Fruit fly (Drosophila melanogaster) whole organism, adult: ENCODE results near the gene Cht7.
A peak's percentile ranks its signal among the peaks of the same experiment; 100 is the strongest.

Experiments
- CG11617 ChIP-seq: fragments of 200-800 bp; sonication (Bioruptor generic); optimal IDR thresholded peaks from 2 replicates; lab custom pipeline; 2017; ENCODE audit warnings: mild to moderate bottlenecking, missing biosample characterization, missing genetic modification reagents, missing genetic modification characterization
- CG12768 ChIP-seq: fragments of 200-800 bp; sonication (Bioruptor generic); optimal IDR thresholded peaks from 2 replicates; lab custom pipeline; 2017; ENCODE audit warnings: missing biosample characterization, missing genetic modification characterization, mild to moderate bottlenecking, moderate library complexity, missing genetic modification reagents
- CG14711 ChIP-seq: fragments of 200-800 bp; sonication (Bioruptor generic); optimal IDR thresholded peaks from 2 replicates; lab custom pipeline; 2018; ENCODE audit warnings: missing biosample characterization, mild to moderate bottlenecking, missing genetic modification characterization, moderate library complexity
- CG1620 ChIP-seq: fragments of 200-800 bp; sonication (Bioruptor generic); optimal IDR thresholded peaks from 2 replicates; lab custom pipeline; 2016; ENCODE audit warnings: missing biosample characterization, missing genetic modification characterization
- CG33017 ChIP-seq: fragments of 200-800 bp; sonication (Bioruptor generic); optimal IDR thresholded peaks from 2 replicates; lab custom pipeline; 2018; ENCODE audit warnings: missing biosample characterization, mild to moderate bottlenecking, missing genetic modification characterization, moderate library complexity
- CG5204 ChIP-seq: fragments of 200-800 bp; sonication (Bioruptor generic); optimal IDR thresholded peaks from 2 replicates; lab custom pipeline; 2016; ENCODE audit warnings: missing biosample characterization, missing genetic modification characterization
- CG7045 ChIP-seq: fragments of 200-800 bp; sonication (Bioruptor generic); optimal IDR thresholded peaks from 2 replicates; lab custom pipeline; 2017; ENCODE audit warnings: missing biosample characterization, mild to moderate bottlenecking, missing genetic modification characterization
- CG7101 ChIP-seq: fragments of 200-800 bp; sonication (Bioruptor generic); optimal IDR thresholded peaks from 2 replicates; lab custom pipeline; 2018; ENCODE audit warnings: missing biosample characterization, mild to moderate bottlenecking, missing genetic modification characterization, moderate library complexity
- Clk ChIP-seq: fragments of 200-800 bp; sonication (Bioruptor generic); optimal IDR thresholded peaks from 2 replicates; lab custom pipeline; 2017; ENCODE audit warnings: missing biosample characterization, missing genetic modification characterization
- Crg-1 ChIP-seq: fragments of 200-800 bp; sonication (Bioruptor generic); optimal IDR thresholded peaks from 2 replicates; lab custom pipeline; 2016; ENCODE audit warnings: missing biosample characterization, missing genetic modification characterization
- Hr96 ChIP-seq: fragments of 200-800 bp; sonication (Bioruptor generic); optimal IDR thresholded peaks from 2 replicates; lab custom pipeline; 2016; ENCODE audit warnings: missing biosample characterization, missing genetic modification characterization
- bab1 ChIP-seq: fragments of 200-800 bp; sonication (Bioruptor generic); optimal IDR thresholded peaks from 3 replicates; lab custom pipeline; 2019; ENCODE audit warnings: missing biosample characterization, mild to moderate bottlenecking, missing genetic modification characterization, moderate library complexity
- cic ChIP-seq: fragments of 200-800 bp; sonication (Bioruptor generic); optimal IDR thresholded peaks from 2 replicates; lab custom pipeline; 2017; ENCODE audit warnings: missing biosample characterization, mild to moderate bottlenecking, missing genetic modification characterization, moderate library complexity
- cnc ChIP-seq, 2 experiments: fragments of >200 bp; optimal IDR thresholded peaks; 2 replicates each; lab custom pipeline; 2017
- kay ChIP-seq: fragments of 200-800 bp; sonication (Bioruptor generic); peaks from one replicate; lab custom pipeline; 2016; ENCODE audit warnings: missing biosample characterization, missing genetic modification characterization, borderline replicate concordance
- ovo ChIP-seq: fragments of 200-800 bp; sonication (Bioruptor generic); optimal IDR thresholded peaks from 2 replicates; lab custom pipeline; 2016; ENCODE audit warnings: missing biosample characterization, missing genetic modification characterization
- pad ChIP-seq: fragments of 200-800 bp; sonication (Bioruptor generic); optimal IDR thresholded peaks from 3 replicates; lab custom pipeline; 2017; ENCODE audit warnings: missing biosample characterization, missing genetic modification characterization, mild to moderate bottlenecking, moderate library complexity, missing genetic modification reagents
- tj ChIP-seq: fragments of 200-800 bp; sonication (Bioruptor generic); optimal IDR thresholded peaks from 3 replicates; lab custom pipeline; 2017; ENCODE audit warnings: missing biosample characterization, mild to moderate bottlenecking, missing genetic modification characterization, moderate library complexity

The Cht7 gene

DNA sequence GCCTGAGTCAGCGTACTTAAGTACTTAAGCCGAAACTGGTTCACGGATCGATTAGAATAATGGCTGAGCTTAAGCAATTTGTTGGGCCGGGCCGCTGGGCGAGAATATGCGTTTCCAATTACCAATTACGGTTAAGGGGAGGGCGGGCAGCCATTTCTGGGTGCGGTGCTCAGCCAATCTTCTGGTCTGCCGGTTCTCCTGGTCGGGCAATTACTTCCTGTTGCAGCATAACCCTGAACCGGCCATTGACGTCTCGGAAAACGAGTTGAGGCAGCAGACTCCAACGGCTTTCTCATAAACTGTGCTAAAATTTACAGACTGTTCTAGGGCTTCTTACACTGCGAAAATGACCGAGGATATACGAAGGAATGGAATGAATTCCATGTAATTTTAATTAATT lies 5.6 kb downstream of the Cht7 start:
- TF ChIP-seq CG33017 (tag; lab: Kevin White, UChicago), result no peak

DNA sequence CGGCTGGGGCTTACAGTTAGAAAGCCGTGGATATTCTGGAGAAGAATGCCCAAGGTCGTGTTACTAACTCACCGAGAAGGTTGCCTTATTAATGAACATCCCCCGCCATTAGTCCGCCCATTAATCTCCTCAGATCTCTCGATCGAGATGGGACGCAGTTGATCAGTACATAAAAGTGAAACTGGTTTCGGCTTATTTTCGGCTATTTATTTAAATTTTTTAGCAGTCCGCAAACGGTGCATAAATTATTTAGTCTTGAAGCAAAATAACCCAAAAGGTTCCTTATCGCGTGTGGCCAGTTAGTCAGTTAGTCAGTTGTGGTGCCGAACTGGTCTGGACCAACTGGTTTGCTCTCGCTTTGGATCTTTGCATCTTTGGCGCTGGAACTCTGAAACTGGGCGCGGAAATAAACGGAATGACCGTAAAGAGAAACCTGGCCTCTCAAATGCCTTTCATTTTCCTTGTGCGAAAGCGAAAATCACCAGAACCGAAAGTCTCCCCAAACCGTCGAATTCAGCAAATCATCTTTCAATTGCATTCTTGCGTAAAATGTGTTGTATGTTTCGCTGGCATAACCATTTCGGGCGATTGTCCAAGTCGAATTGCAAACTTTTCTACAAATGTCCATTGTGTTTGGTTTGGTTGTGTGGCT lies 7.9 kb downstream of the Cht7 start:
- TF ChIP-seq pad, result no peak
- TF ChIP-seq CG5204 (GFP tag; lab: Kevin White, UChicago), result no peak
- no peak for TF ChIP-seq tj (GFP tag; lab: Kevin White, UChicago)
- TF ChIP-seq ovo (GFP tag; lab: Kevin White, UChicago), result no peak

DNA sequence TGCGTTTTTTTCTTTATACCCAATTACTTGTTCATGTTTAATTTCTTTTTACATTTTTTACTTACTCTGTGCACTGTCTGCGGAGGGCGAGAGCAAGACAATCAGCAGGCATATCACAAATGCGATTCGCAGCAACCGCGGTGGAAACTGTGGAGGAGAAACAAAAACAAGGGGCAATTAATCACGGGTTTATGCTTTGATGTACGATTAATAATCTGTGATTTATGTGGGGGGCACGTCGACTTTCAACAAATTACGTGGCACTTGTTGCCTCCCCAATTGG lies 9.2 kb downstream of the Cht7 start:
- no peak for TF ChIP-seq bab1 (GFP tag; lab: Kevin White, UChicago)

DNA sequence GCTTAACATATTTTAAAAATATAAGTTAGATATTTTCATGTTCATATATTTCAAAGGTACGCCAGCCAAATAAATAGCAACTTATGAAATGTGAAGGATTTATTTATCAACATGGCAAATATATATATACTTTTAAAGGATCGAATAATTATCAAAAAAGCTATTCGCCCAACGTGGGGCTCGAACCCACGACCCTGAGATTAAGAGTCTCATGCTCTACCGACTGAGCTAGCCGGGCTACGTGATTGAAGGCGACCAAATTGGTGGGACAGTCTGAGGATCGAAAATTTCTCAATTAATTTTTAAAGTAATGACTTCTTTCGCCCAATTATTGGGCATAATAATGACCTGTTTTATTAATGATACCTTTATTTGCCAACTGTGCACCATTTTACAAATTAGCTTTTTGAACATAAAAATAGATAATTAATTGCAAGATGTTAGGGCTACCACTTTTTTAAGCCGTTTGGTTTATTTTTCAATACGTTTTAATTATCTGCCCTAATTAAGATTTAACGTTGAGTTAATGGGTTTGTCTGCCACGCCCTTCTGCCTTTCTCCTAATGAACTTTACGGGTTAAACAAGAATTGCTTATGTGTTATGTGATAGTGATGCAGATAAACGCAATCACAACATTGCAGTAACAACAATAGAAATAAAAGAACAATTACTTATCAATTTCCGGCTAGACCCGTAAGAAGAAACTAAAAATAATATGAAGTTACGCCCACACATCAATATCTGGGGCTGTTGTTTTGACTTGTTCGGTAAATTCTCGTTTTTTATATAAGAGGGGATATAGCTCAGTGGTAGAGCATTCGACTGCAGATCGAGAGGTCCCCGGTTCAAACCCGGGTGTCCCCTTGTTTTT lies 9.8 kb downstream of the Cht7 start:
- no peak for TF ChIP-seq cic (GFP tag; lab: Kevin White, UChicago)
- TF ChIP-seq kay (GFP tag; lab: Kevin White, UChicago), result peak; percentile 2
- TF ChIP-seq cnc (optimal IDR thresholded peaks at IDR 0.05; lab: Kevin White, UChicago), result no peak
- no peak for TF ChIP-seq CG14711
- TF ChIP-seq CG5204 (GFP tag; lab: Kevin White, UChicago), result no peak

DNA sequence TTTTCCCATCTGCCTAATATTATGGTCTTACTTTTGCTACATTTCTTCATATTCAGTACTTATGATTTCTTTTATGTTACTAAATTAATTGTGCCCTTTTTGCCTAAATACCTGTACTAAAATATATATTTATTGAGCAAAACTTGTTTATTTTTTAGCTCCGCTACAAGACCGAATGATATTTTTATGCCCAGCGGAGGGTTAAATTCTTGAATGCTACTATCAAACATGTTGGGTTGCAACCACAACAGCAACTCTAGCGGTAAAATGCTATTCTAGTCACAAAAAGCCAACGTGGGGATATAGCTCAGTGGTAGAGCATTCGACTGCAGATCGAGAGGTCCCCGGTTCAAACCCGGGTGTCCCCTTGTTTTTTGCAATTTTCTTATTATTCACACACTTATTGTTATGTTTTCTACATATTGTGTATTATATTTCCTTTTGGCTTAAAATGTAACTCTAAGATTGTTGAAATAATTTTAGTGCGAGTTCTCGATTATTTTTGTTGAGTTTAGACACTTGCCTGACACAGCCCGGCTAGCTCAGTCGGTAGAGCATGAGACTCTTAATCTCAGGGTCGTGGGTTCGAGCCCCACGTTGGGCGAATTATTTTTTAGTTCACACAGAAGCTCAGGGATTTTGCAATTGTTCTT lies 10.6 kb downstream of the Cht7 start:
- peak; percentile 29 for TF ChIP-seq CG7045
- peak; percentile 55 for TF ChIP-seq CG12768 (GFP tag; lab: Kevin White, UChicago)
- TF ChIP-seq CG7101 (tag; lab: Kevin White, UChicago), result peak; percentile 21
- no peak for TF ChIP-seq bab1 (GFP tag; lab: Kevin White, UChicago)

DNA sequence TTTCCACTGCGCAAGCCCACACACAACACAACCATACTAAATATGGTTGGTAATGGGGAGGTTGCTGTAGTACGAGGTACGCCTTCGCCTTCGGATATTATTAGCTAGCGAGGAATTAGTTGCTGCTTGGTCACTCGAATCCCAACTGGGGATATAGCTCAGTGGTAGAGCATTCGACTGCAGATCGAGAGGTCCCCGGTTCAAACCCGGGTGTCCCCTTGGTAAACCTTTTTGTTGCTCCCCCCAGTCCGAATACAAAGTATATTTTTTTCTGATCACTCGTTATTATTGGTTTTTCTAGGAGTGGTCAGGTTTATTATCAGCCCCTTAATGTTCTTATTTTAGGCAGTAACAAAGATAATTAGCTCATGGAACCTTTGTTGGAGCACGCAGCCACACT lies 11.2 kb downstream of the Cht7 start:
- TF ChIP-seq CG12768 (GFP tag; lab: Kevin White, UChicago) (no peak), CG7101 (tag; lab: Kevin White, UChicago) (no peak), CG1620 (GFP tag; lab: Kevin White, UChicago) (no peak), CG11617 (no peak)

DNA sequence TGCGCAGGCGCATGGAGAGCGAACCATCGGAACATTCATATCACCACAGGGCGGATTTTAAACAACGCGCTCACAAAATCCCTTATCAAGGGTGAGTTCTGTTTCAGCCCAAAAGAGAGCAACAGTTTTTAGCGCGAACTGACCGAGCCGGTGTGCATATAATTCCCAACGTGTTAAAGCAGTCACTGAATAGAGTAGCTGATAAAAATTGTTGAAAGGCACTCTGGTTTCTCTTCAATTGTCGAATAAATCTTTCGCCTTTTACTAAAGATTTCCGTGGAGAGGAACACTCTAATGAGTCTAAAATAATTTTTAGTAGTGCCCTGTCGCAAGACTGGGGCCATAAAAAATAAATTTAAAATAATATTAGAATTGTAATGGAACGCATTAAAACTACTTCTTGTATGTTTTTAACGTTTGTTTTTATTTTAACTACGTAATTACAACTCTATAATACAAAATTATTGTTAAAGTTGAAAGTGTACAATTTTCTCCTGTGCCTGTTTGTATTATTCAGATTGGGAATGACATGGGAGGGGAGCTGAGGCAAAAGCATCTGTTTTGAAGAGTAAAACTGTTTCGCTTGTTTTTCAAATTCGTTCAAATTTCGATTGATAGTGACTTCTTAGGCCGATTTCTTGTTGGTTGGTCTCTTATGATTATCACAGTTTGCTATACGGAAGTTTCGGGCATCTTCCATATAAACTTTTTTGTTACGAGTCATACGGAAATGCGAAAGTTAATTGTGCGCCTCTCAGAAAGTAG lies 16.0 kb downstream of the Cht7 start:
- peak; percentile 25 for TF ChIP-seq pad
- no peak for TF ChIP-seq CG33017 (tag; lab: Kevin White, UChicago)
- no peak for TF ChIP-seq CG5204 (GFP tag; lab: Kevin White, UChicago)
- TF ChIP-seq CG12768 (GFP tag; lab: Kevin White, UChicago), result no peak
- TF ChIP-seq cic (GFP tag; lab: Kevin White, UChicago), result no peak
- no peak for TF ChIP-seq kay (GFP tag; lab: Kevin White, UChicago)
- TF ChIP-seq CG14711, result peak; percentile 21
- TF ChIP-seq tj (GFP tag; lab: Kevin White, UChicago), result no peak
- peak; percentile 44 for TF ChIP-seq CG7101 (tag; lab: Kevin White, UChicago)
- TF ChIP-seq CG11617, result no peak
- no peak for TF ChIP-seq ovo (GFP tag; lab: Kevin White, UChicago)
- no peak for TF ChIP-seq Clk (GFP tag; lab: Kevin White, UChicago)
- TF ChIP-seq Hr96, result no peak

DNA sequence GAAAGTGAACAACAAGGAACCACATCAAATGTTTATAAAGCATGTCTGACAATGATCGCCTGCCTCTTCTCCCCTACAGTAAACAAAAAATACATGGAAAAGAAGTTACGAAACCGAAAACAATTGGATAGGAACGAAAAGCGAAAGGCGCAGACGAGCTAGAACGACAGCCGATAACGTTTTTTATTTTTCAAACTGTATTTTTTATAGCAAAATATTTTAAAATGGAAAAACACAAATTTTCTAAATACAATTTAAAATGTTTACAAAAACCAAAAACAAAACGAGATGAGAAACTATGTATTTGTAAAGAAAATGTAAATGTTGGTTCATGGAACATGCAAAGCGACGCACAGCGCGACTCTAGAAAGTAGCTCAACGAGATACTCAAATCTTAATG lies 17.7 kb downstream of the Cht7 start:
- TF ChIP-seq bab1 (GFP tag; lab: Kevin White, UChicago) (no peak), Crg-1 (GFP tag; lab: Kevin White, UChicago) (no peak), CG5204 (GFP tag; lab: Kevin White, UChicago) (no peak), CG14711 (no peak), kay (GFP tag; lab: Kevin White, UChicago) (peak; percentile 87)
